Worm (Caenorhabditis elegans) whole organism, early embryonic: ENCODE data around the gene fkb-6.
A peak's percentile ranks its signal among the peaks of the same experiment; 100 is the strongest.

Experiments
- B0310.2 ChIP-seq: sonication (generic microtip); optimal IDR thresholded peaks from 2 replicates; lab custom pipeline; 2016; ENCODE audit warnings: mild to moderate bottlenecking, missing genetic modification characterization, missing compliant biosample characterization
- aly-1 ChIP-seq: sonication (generic microtip); optimal IDR thresholded peaks from 2 replicates; lab custom pipeline; 2016; ENCODE audit warnings: missing genetic modification characterization, missing compliant biosample characterization
- ama-1 ChIP-seq: fragments of 150-350 bp; optimal IDR thresholded peaks from 2 replicates; lab custom pipeline; 2014
- ets-7 ChIP-seq: sonication (generic microtip); optimal IDR thresholded peaks from 2 replicates; lab custom pipeline; 2016; ENCODE audit warnings: missing genotype, missing genetic modification characterization, missing compliant biosample characterization
- flt-1 ChIP-seq: fragments of 200-800 bp; sonication (Bioruptor generic); IDR thresholded peaks from 2 replicates; pipeline ENCODE4 v1.3.6; 2022; ENCODE audit warnings: missing genetic modification characterization, missing compliant biosample characterization
- hmbx-1 ChIP-seq: sonication (generic microtip); optimal IDR thresholded peaks from 2 replicates; lab custom pipeline; 2016; ENCODE audit warnings: mild to moderate bottlenecking, missing genetic modification characterization, missing compliant biosample characterization
- hmg-4 ChIP-seq: fragments of 200-800 bp; sonication (Bioruptor generic); optimal IDR thresholded peaks from 2 replicates; lab custom pipeline; 2018; ENCODE audit warnings: mild to moderate bottlenecking, missing genetic modification characterization, missing compliant biosample characterization
- hnd-1 ChIP-seq: sonication (generic microtip); optimal IDR thresholded peaks from 2 replicates; lab custom pipeline; 2016; ENCODE audit warnings: missing genetic modification characterization, missing compliant biosample characterization
- pes-1 ChIP-seq: fragments of 200-800 bp; sonication (Bioruptor generic); IDR thresholded peaks from 2 replicates; pipeline ENCODE4 v1.3.6; 2022; ENCODE audit warnings: missing genetic modification reagents, missing genetic modification characterization, missing compliant biosample characterization
- sea-1 ChIP-seq: fragments of 200-800 bp; sonication (Bioruptor generic); conservative IDR thresholded peaks from 2 replicates; pipeline ENCODE4 v1.3.6; 2022; ENCODE audit warnings: missing genetic modification characterization, missing compliant biosample characterization
- tbx-11 ChIP-seq: fragments of 200-800 bp; sonication (Bioruptor generic); IDR thresholded peaks from 2 replicates; pipeline ENCODE4 v1.3.6; 2022; ENCODE audit warnings: missing genetic modification characterization, missing compliant biosample characterization
- tra-4 ChIP-seq: sonication (generic microtip); optimal IDR thresholded peaks from 2 replicates; lab custom pipeline; 2017; ENCODE audit warnings: missing genetic modification characterization, missing compliant biosample characterization

- no peak for TF ChIP-seq sea-1 (GFP tag; lab: Robert Waterston, UW)
- no peak for TF ChIP-seq B0310.2 (tag; lab: Kevin White, UChicago)
- no peak for TF ChIP-seq hnd-1 (tag; lab: Kevin White, UChicago)
- no peak for TF ChIP-seq flt-1 (GFP tag; lab: Robert Waterston, UW)
- TF ChIP-seq ama-1 (lab: Kevin White, UChicago) = no peak
- no peak for TF ChIP-seq aly-1 (tag; lab: Kevin White, UChicago)
- 0 out of 2 replicates have a peak, but pooled peaks have one; percentile 52 for TF ChIP-seq pes-1
- no peak for TF ChIP-seq hmg-4 (GFP tag; lab: Kevin White, UChicago)
- no peak for TF ChIP-seq tra-4
- no peak for TF ChIP-seq ets-7
- TF ChIP-seq hmbx-1 (tag; lab: Kevin White, UChicago) = no peak
- TF ChIP-seq tbx-11 (GFP tag; lab: Robert Waterston, UW) = no peak
Observed at ce11 chrV:20832554-20832963, 13.4 kb upstream of the fkb-6 start.
